Fruit fly (Drosophila melanogaster): Measurements from ENCODE around the gene CG12171.

The CG12171 gene

DNA sequence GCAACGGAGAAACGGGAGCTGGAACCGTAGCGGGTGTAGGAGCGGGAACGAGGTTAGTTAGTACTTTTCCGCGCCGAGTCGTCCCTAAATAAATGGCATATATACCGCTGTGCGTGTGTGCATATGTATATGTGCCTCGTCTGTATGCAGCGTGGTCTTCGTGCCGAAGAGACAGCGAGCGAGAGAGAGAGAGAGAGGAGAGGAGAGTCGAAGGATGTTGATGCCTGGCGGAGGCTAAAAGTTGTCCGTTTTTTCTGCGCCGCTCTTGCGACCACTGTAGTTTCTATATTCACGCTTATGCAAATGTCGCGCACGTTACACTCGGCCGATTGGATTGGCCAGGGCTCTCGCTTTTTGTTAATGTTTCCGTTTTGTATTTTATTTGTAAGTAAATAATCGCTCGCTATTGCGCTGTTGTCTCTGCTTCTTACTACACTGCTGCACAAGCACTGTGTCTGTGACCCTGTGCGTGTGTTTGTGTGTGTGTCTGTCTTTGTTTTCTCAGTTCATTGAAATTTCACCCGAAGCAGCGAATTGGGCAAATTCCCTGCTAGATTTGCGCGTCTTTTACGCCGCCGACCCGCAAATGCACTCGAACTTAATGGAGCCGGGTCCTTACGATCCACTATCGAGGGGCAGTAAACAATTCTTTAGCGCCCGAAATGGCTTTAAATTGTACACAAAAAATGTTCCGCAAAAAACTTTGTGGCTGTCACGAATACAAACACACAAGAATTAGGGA lies 20.9 kb upstream of the CG12171 start, which contains the start of gene Rga:
Rga (minus strand) TSS at position 741 of the 742 bp plus-strand sequence.
- TF ChIP-seq fru (GFP tag; optimal IDR thresholded peaks at IDR 0.05), result peak; percentile 13
- no peak for TF ChIP-seq HLH106 (tag; optimal IDR thresholded peaks at IDR 0.05)
- no peak for TF ChIP-seq h (GFP tag; optimal IDR thresholded peaks at IDR 0.05)
- no peak for TF ChIP-seq Sp1 (GFP tag; optimal IDR thresholded peaks at IDR 0.05)
- peak; percentile 24 for TF ChIP-seq psq (GFP tag; optimal IDR thresholded peaks at IDR 0.05)
- TF ChIP-seq Dif (GFP tag; optimal IDR thresholded peaks at IDR 0.05; ENCODE audit: partially characterized antibody), result peak; percentile 38
- no peak for TF ChIP-seq Hnf4 (GFP tag; optimal IDR thresholded peaks at IDR 0.05)
- TF ChIP-seq CG32264 (GFP tag; optimal IDR thresholded peaks at IDR 0.05), result no peak
- peak; percentile 6 for TF ChIP-seq N (GFP tag; optimal IDR thresholded peaks at IDR 0.05)

- TF ChIP-seq Hnf4 (GFP tag; optimal IDR thresholded peaks at IDR 0.05), result peak; percentile 51
- peak; percentile 58 for TF ChIP-seq Jra (GFP tag; optimal IDR thresholded peaks at IDR 0.05)
- TF ChIP-seq GATAd (GFP tag; optimal IDR thresholded peaks at IDR 0.05), result no peak
- peak; percentile 53 for TF ChIP-seq h (GFP tag; optimal IDR thresholded peaks at IDR 0.05)
- peak; percentile 65 for TF ChIP-seq rgr (GFP tag; optimal IDR thresholded peaks at IDR 0.05)
- TF ChIP-seq Dif (GFP tag; optimal IDR thresholded peaks at IDR 0.05; ENCODE audit: partially characterized antibody), result peak; percentile 68
- TF ChIP-seq Myc (optimal IDR thresholded peaks at IDR 0.05), result no peak
- TF ChIP-seq dmrt93B (GFP tag; optimal IDR thresholded peaks at IDR 0.05), result no peak
- peak; percentile 3 for TF ChIP-seq ey (GFP tag; optimal IDR thresholded peaks at IDR 0.05)
- TF ChIP-seq fru (GFP tag; optimal IDR thresholded peaks at IDR 0.05), result peak; percentile 43
- TF ChIP-seq foxo (GFP tag; optimal IDR thresholded peaks at IDR 0.05), result peak in 1 of 2 experiments; percentile 45
- TF ChIP-seq sv (GFP tag; optimal IDR thresholded peaks at IDR 0.05), result peak; percentile 29
- no peak for TF ChIP-seq Hr83 (GFP tag; optimal IDR thresholded peaks at IDR 0.05; ENCODE audit: poor library complexity, severe bottlenecking)
- no peak for TF ChIP-seq Rel (GFP tag; optimal IDR thresholded peaks at IDR 0.05)
- TF ChIP-seq Rel (tag; optimal IDR thresholded peaks at IDR 0.05), result peak; percentile 16
- TF ChIP-seq CG9705 (GFP tag; optimal IDR thresholded peaks at IDR 0.05), result no peak
- no peak for TF ChIP-seq jim (GFP tag; optimal IDR thresholded peaks at IDR 0.05)
- TF ChIP-seq HLH106 (tag; optimal IDR thresholded peaks at IDR 0.05), result peak; percentile 31
- no peak for TF ChIP-seq dsf (GFP tag; optimal IDR thresholded peaks at IDR 0.05; ENCODE audit: borderline replicate concordance)
These were observed 20.3 kb upstream of the CG12171 start, which contains the start of gene Atu for dm6 chr3R:5613114-5613443. Gene Atu, plus strand, starts transcription at chr3R:5613358.

DNA sequence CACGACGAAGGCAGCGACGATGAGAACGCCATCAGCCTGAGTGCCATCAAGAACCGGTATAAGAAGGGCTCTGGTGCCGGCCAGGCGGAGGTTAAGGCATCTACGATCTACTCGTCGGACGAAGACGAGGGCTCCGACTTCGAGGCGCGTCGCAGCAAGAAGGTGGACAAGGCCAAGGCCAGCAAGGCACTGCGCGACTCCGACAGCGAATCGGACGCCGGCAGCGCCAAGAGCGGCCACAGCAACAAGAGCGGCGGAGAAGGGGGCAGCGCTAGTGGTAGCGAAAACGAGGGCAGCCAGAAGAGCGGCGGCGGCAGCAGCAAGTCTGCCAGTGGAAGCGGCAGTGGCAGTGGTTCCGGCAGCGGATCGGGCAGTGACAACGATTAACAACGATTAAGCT lies 17.9 kb upstream of the CG12171 start:
- TF ChIP-seq OdsH (GFP tag; optimal IDR thresholded peaks at IDR 0.05) (no peak), Vsx2 (GFP tag; optimal IDR thresholded peaks at IDR 0.05; ENCODE audit: partially characterized antibody) (no peak), br (GFP tag; optimal IDR thresholded peaks at IDR 0.05) (no peak), HLH106 (tag; optimal IDR thresholded peaks at IDR 0.05) (no peak), brk (GFP tag; optimal IDR thresholded peaks at IDR 0.05) (no peak), Sp1 (GFP tag; optimal IDR thresholded peaks at IDR 0.05) (no peak), GATAd (GFP tag; optimal IDR thresholded peaks at IDR 0.05) (no peak), sv (GFP tag; optimal IDR thresholded peaks at IDR 0.05) (no peak), fru (GFP tag; optimal IDR thresholded peaks at IDR 0.05) (no peak), ey (GFP tag; optimal IDR thresholded peaks at IDR 0.05) (no peak), CG9705 (GFP tag; optimal IDR thresholded peaks at IDR 0.05) (no peak), pan (optimal IDR thresholded peaks at IDR 0.05) (no peak), rgr (GFP tag; optimal IDR thresholded peaks at IDR 0.05) (no peak), woc (GFP tag; optimal IDR thresholded peaks at IDR 0.05) (no peak)

- TF ChIP-seq foxo (GFP tag; optimal IDR thresholded peaks at IDR 0.05) (peak in 1 of 2 experiments; percentile 23), Rel (GFP tag; optimal IDR thresholded peaks at IDR 0.05) (no peak), Rel (tag; optimal IDR thresholded peaks at IDR 0.05) (peak; percentile 87), fru (GFP tag; optimal IDR thresholded peaks at IDR 0.05) (peak; percentile 12), Jra (GFP tag; optimal IDR thresholded peaks at IDR 0.05) (no peak), HLH106 (tag; optimal IDR thresholded peaks at IDR 0.05) (peak; percentile 6), rgr (GFP tag; optimal IDR thresholded peaks at IDR 0.05) (no peak), Hr78 (GFP tag; optimal IDR thresholded peaks at IDR 0.05) (no peak), ey (GFP tag; optimal IDR thresholded peaks at IDR 0.05) (peak; percentile 18), brk (GFP tag; optimal IDR thresholded peaks at IDR 0.05) (no peak), Mio (GFP tag; optimal IDR thresholded peaks at IDR 0.05) (no peak), CG9705 (GFP tag; optimal IDR thresholded peaks at IDR 0.05) (no peak), sv (GFP tag; optimal IDR thresholded peaks at IDR 0.05) (no peak)
These were observed 15.4 kb upstream of the CG12171 start for dm6 chr3R:5617923-5618623.
